Worm (Caenorhabditis elegans) whole organism, midembryonic: ENCODE results near the gene Y49F6B.12.
A peak's percentile ranks its signal among the peaks of the same experiment; 100 is the strongest.
"Not testable (repeated sequence)": the region's sequence is repeated elsewhere in the genome, so short reads cannot be mapped to it uniquely, and the experiment has no call there.

Experiments
- T22C8.4 ChIP-seq: fragments of 200-800 bp; sonication (Bioruptor generic); IDR thresholded peaks from 2 replicates; pipeline ENCODE4 v1.3.6; 2022; ENCODE audit warnings: missing genetic modification characterization, missing compliant biosample characterization
- cog-1 ChIP-seq: sonication (generic microtip); optimal IDR thresholded peaks from 2 replicates; lab custom pipeline; 2016; ENCODE audit warnings: missing genetic modification characterization, missing compliant biosample characterization
- flt-1 ChIP-seq: fragments of 200-800 bp; sonication (Bioruptor generic); IDR thresholded peaks from 2 replicates; pipeline ENCODE4 v1.3.6; 2022; ENCODE audit warnings: missing genetic modification characterization, missing compliant biosample characterization
- klf-2 ChIP-seq: fragments of 200-800 bp; sonication (Bioruptor generic); conservative IDR thresholded peaks from 2 replicates; pipeline ENCODE4 v1.3.6; 2022; ENCODE audit warnings: missing genetic modification reagents, missing genetic modification characterization, missing compliant biosample characterization
- med-1 ChIP-seq: sonication (generic microtip); optimal IDR thresholded peaks from 2 replicates; lab custom pipeline; 2017; ENCODE audit warnings: missing genetic modification characterization, mild to moderate bottlenecking, missing compliant biosample characterization, antibody characterized with exemption, missing genetic modification reagents; ENCODE audit not compliant: insufficient read depth
- ref-1 ChIP-seq: fragments of 200-800 bp; sonication (Bioruptor generic); conservative IDR thresholded peaks from 2 replicates; pipeline ENCODE4 v1.3.6; 2022; ENCODE audit warnings: missing genetic modification reagents, missing genetic modification characterization, missing compliant biosample characterization
- tab-1 ChIP-seq: fragments of 200-800 bp; sonication (Bioruptor generic); IDR thresholded peaks from 2 replicates; pipeline ENCODE4 v1.3.6; 2022; ENCODE audit warnings: missing genetic modification characterization, missing compliant biosample characterization
- ztf-23 ChIP-seq: fragments of 200-800 bp; sonication (Bioruptor generic); IDR thresholded peaks from 2 replicates; pipeline ENCODE4 v1.3.6; 2022; ENCODE audit warnings: missing genetic modification reagents, missing genetic modification characterization, missing compliant biosample characterization
- ztf-29 ChIP-seq: fragments of 200-800 bp; sonication (Bioruptor generic); IDR thresholded peaks from 2 replicates; pipeline ENCODE4 v1.3.6; 2022; ENCODE audit warnings: missing genetic modification reagents, missing genetic modification characterization, missing compliant biosample characterization

Gene Y49F6B.12

ce11 chrII:3502520-3503323 is 30.5 kb upstream of the Y49F6B.12 start, which contains the start of the genes col-71 and Y49F6B.2:
Gene col-71, minus strand, starts transcription at chrII:3502570.
Gene Y49F6B.2, plus strand, starts transcription at chrII:3502968.
- TF ChIP-seq ztf-29 (GFP tag; lab: Robert Waterston, UW) (no peak), T22C8.4 (GFP tag; lab: Robert Waterston, UW) (peak; percentile 49; the same call in 1 of the 2 replicates), cog-1 (tag; lab: Kevin White, UChicago) (peak; percentile 51), klf-2 (GFP tag; lab: Robert Waterston, UW) (peak; percentile 63; the same call in 1 of the 2 replicates), flt-1 (peak; percentile 60; the same call in 1 of the 2 replicates), med-1 (GFP tag; lab: Kevin White, UChicago) (no peak), tab-1 (GFP tag; lab: Robert Waterston, UW) (no peak), ref-1 (GFP tag; lab: Robert Waterston, UW) (no peak), ztf-23 (peak; percentile 62; the same call in 1 of the 2 replicates)

- TF ChIP-seq klf-2 (GFP tag; lab: Robert Waterston, UW) (no peak), med-1 (GFP tag; lab: Kevin White, UChicago) (no peak), tab-1 (GFP tag; lab: Robert Waterston, UW) (no peak), cog-1 (tag; lab: Kevin White, UChicago) (no peak), ztf-23 (no peak), ztf-29 (GFP tag; lab: Robert Waterston, UW) (no peak), flt-1 (no peak), ref-1 (GFP tag; lab: Robert Waterston, UW) (no peak), T22C8.4 (GFP tag; lab: Robert Waterston, UW) (no peak)
Measured at ce11 chrII:3502011-3502410, 29.8 kb upstream of the Y49F6B.12 start.

ce11 chrII:3500373-3500772 is 28.2 kb upstream of the Y49F6B.12 start:
- TF ChIP-seq T22C8.4 (GFP tag; lab: Robert Waterston, UW) (no peak), flt-1 (no peak), klf-2 (GFP tag; lab: Robert Waterston, UW) (no peak), ztf-23 (no peak), cog-1 (tag; lab: Kevin White, UChicago) (no peak), med-1 (GFP tag; lab: Kevin White, UChicago) (no peak), ztf-29 (GFP tag; lab: Robert Waterston, UW) (no peak), tab-1 (GFP tag; lab: Robert Waterston, UW) (no peak), ref-1 (GFP tag; lab: Robert Waterston, UW) (no peak)

- TF ChIP-seq ztf-23 (no peak), tab-1 (GFP tag; lab: Robert Waterston, UW) (no peak), cog-1 (tag; lab: Kevin White, UChicago) (no peak), klf-2 (GFP tag; lab: Robert Waterston, UW) (no peak), flt-1 (no peak), ref-1 (GFP tag; lab: Robert Waterston, UW) (no peak)
Measured at ce11 chrII:3499386-3499785, 27.2 kb upstream of the Y49F6B.12 start, which contains the start of gene Y49F6B.9. Gene Y49F6B.9, minus strand, starts transcription at chrII:3499387.

- not testable (repeated sequence) for TF ChIP-seq ztf-23; ztf-29 (GFP tag; lab: Robert Waterston, UW); T22C8.4 (GFP tag; lab: Robert Waterston, UW)
Measured at ce11 chrII:3490797-3491196, 18.6 kb upstream of the Y49F6B.12 start, which contains the start of gene fbxb-112. Gene fbxb-112, plus strand, starts transcription at chrII:3491097.

ce11 chrII:3482231-3482630 is 10.0 kb upstream of the Y49F6B.12 start, which contains the start of gene smu-2:
Gene smu-2, plus strand, starts transcription at chrII:3482408.
- TF ChIP-seq tab-1 (GFP tag; lab: Robert Waterston, UW) (no peak), cog-1 (tag; lab: Kevin White, UChicago) (peak; percentile 39), klf-2 (GFP tag; lab: Robert Waterston, UW) (0 out of 2 replicates have a peak, but pooled peaks have one; percentile 45), ref-1 (GFP tag; lab: Robert Waterston, UW) (no peak), flt-1 (peak; percentile 67; the same call in 1 of the 2 replicates), ztf-23 (peak; percentile 74)

ce11 chrII:3481584-3481983 is 9.4 kb upstream of the Y49F6B.12 start, which contains the start of gene Y49F6B.8:
Gene Y49F6B.8, minus strand, starts transcription at chrII:3481684.
- no peak for TF ChIP-seq flt-1
- TF ChIP-seq klf-2 (GFP tag; lab: Robert Waterston, UW), result no peak
- TF ChIP-seq cog-1 (tag; lab: Kevin White, UChicago), result no peak
- TF ChIP-seq ztf-29 (GFP tag; lab: Robert Waterston, UW), result no peak
- TF ChIP-seq tab-1 (GFP tag; lab: Robert Waterston, UW), result no peak

- TF ChIP-seq klf-2 (GFP tag; lab: Robert Waterston, UW), result no peak
Measured at ce11 chrII:3477171-3477570, 5.0 kb upstream of the Y49F6B.12 start, which contains the start of gene fbxb-104. Gene fbxb-104, minus strand, starts transcription at chrII:3477271.

- TF ChIP-seq ztf-29 (GFP tag; lab: Robert Waterston, UW) (0 out of 2 replicates have a peak, but pooled peaks have one; percentile 13), cog-1 (tag; lab: Kevin White, UChicago) (no peak), tab-1 (GFP tag; lab: Robert Waterston, UW) (no peak), klf-2 (GFP tag; lab: Robert Waterston, UW) (no peak)
Measured at ce11 chrII:3476536-3476935, 4.3 kb upstream of the Y49F6B.12 start.

- TF ChIP-seq ztf-23 (no peak), cog-1 (tag; lab: Kevin White, UChicago) (no peak), ref-1 (GFP tag; lab: Robert Waterston, UW) (no peak), ztf-29 (GFP tag; lab: Robert Waterston, UW) (no peak), med-1 (GFP tag; lab: Kevin White, UChicago) (no peak), tab-1 (GFP tag; lab: Robert Waterston, UW) (no peak), T22C8.4 (GFP tag; lab: Robert Waterston, UW) (no peak), klf-2 (GFP tag; lab: Robert Waterston, UW) (no peak), flt-1 (no peak)
Measured at ce11 chrII:3473744-3474143, 1.5 kb upstream of the Y49F6B.12 start, which contains the start of gene sdz-32. Gene sdz-32, plus strand, starts transcription at chrII:3474044.
